Worm (Caenorhabditis elegans): ENCODE data around the gene F32D1.8.
A peak's percentile ranks its signal among the peaks of the same experiment; 100 is the strongest.

The F32D1.8 gene

DNA sequence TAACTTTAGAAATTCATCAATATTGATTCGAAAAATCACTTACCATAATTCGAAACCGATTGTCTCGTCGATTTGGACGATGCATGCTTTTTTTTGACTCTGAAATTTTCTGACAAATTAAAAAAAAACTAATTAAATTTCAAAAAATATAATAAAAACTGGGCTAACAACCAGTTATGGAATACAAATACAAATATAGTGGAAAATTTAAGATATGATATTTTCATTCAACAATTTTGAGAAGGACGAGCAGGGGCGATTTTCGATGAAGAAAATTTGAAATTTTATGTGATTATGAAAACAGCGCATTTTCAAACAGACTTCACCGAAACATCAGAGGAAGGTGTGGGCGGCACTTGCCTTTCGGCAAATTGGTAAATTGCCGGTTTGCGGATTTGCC is 4.8 kb upstream of the F32D1.8 start, which contains the start of gene F13A2.1:
Gene F13A2.1 (minus strand): TSS at position 101 of the 400 bp plus-strand sequence.
- TF ChIP-seq madf-5 (GFP tag; IDR thresholded peaks at IDR 0.05) (no peak), egl-27 (tag; optimal IDR thresholded peaks at IDR 0.05) (no peak), zag-1 (tag; optimal IDR thresholded peaks at IDR 0.05) (no peak), D1046.2 (GFP tag; IDR thresholded peaks at IDR 0.05) (no peak), lim-7 (GFP tag; IDR thresholded peaks at IDR 0.05) (no peak), lir-3 (tag; optimal IDR thresholded peaks at IDR 0.05) (no peak), gei-8 (GFP tag; optimal IDR thresholded peaks at IDR 0.05) (no peak), Y48G9A.11 (GFP tag; IDR thresholded peaks at IDR 0.05) (no peak), nhr-41 (GFP tag; IDR thresholded peaks at IDR 0.05) (no peak), ceh-62 (tag; optimal IDR thresholded peaks at IDR 0.05) (no peak), lin-1 (GFP tag; IDR thresholded peaks at IDR 0.05) (no peak), lsy-2 (tag; optimal IDR thresholded peaks at IDR 0.05) (no peak), Y75B8A.6 (GFP tag; IDR thresholded peaks at IDR 0.05) (no peak), aly-2 (tag; optimal IDR thresholded peaks at IDR 0.05) (no peak)

DNA sequence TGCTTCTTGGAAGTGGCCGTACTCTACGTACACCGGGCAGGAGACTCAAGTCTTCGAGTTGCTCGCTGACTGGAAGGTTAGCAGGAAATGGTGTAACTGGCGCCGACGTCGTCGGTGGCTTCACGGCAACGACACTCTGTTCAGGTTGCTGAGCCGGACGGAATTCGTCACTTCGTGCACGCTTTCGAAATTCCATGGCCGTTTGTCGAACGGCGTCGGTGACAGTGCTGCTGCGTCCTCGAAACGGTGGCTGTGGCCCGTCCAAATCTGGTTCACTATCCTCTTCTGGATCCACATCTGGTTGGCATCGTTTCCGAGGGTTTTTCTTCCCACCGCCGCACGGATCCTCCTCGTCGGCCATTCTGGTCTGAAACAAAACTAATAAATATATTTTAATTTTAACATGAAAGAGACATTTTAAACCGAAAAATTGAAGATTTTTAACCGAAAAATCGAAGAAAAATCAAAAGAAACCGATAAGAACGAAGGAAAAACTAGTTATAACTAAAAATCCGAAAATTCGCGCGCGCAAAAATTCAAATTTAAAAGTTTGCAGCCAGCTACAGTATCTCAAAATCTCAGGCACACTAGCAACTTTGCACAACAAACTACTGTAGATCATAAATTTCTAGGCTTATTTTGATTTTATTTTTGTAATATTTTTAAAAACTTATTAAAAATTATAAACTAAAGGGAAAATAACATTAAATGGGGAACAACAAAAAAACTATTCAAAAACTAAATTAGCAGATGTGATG is 1.5 kb downstream of the F32D1.8 start, which contains the start of gene F32D1.7:
Gene F32D1.7 (minus strand): TSS at position 367 of the 758 bp plus-strand sequence.
- peak; percentile 22 for TF ChIP-seq aha-1 (tag)
- peak; percentile 13 for TF ChIP-seq F49E8.2 (tag; optimal IDR thresholded peaks at IDR 0.05; ENCODE audit: borderline replicate concordance)
- no peak for TF ChIP-seq hmg-1.1 (GFP tag; IDR thresholded peaks at IDR 0.05)
- TF ChIP-seq unc-130 (GFP tag; optimal IDR thresholded peaks at IDR 0.05), result peak; percentile 51
- peak; percentile 27; the same call in 1 of the 2 replicates for TF ChIP-seq Y48G9A.11 (GFP tag; IDR thresholded peaks at IDR 0.05)
- TF ChIP-seq unc-62 (GFP tag; optimal IDR thresholded peaks at IDR 0.05 in 1 of 2), result peak in 1 of 2 experiments; percentile 32
- no peak for TF ChIP-seq unc-62 (tag; optimal IDR thresholded peaks at IDR 0.05)
- no peak for TF ChIP-seq nhr-48 (tag; optimal IDR thresholded peaks at IDR 0.05)
- TF ChIP-seq zip-2 (tag; optimal IDR thresholded peaks at IDR 0.05), result no peak
- TF ChIP-seq set-16 (GFP tag; IDR thresholded peaks at IDR 0.05), result peak; percentile 53; the same call in 1 of the 2 replicates
- TF ChIP-seq lin-39 (tag; optimal IDR thresholded peaks at IDR 0.05), result no peak
- TF ChIP-seq ceh-62 (tag; optimal IDR thresholded peaks at IDR 0.05), result no peak
- peak; percentile 56 for TF ChIP-seq lin-38 (GFP tag; IDR thresholded peaks at IDR 0.05)

DNA sequence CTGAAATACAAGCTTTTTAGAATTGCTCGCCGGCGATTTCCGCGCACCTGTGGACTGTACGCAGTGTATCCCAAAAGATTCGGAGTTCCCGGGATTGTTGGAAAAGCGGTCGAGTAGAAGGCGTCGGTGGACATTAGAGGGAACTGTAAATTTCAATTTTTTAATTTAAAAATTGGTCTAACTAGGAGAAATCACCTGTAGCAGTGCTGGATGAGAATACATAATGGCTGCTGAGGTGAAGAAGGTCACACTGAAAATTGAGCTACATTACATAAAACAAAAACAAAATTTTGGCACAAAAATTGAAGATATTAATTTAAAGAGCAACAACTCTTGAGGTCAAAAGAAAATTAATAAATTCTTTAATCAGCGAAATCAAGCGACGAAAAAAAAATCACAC is 2.9 kb downstream of the F32D1.8 start, which contains the start of gene neg-1:
Gene neg-1 (minus strand): TSS at position 250 of the 400 bp plus-strand sequence.
- TF ChIP-seq unc-62 (GFP tag; optimal IDR thresholded peaks at IDR 0.05 in 1 of 2) (peak in 1 of 2 experiments; percentile 44), unc-62 (tag; optimal IDR thresholded peaks at IDR 0.05) (no peak), vab-7 (GFP tag; IDR thresholded peaks at IDR 0.05) (no peak)

DNA sequence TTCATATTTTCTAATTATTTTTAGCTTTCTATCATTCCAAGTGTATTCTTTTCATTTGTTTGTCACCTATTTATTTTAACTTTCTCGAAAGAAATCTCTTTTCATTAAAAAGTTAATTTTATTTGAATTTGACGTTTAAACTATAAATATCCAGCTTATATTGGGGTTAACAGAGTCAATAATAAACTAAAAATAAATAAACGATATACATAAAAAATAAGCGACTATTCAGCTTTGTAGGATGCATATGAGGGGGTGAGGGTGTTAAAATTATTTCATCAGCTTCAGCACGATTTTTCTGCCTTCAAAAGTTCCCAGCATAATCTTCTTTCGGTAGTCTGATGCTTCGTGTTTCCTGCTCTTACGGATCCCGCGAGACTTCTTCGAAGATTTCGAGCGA is 3.9 kb downstream of the F32D1.8 start:
- TF ChIP-seq lim-7 (GFP tag; IDR thresholded peaks at IDR 0.05) (no peak), lin-39 (tag; optimal IDR thresholded peaks at IDR 0.05) (no peak), lin-38 (GFP tag; IDR thresholded peaks at IDR 0.05) (peak; percentile 42), unc-62 (GFP tag; optimal IDR thresholded peaks at IDR 0.05 in 1 of 2) (no peak), unc-62 (tag; optimal IDR thresholded peaks at IDR 0.05) (no peak)

DNA sequence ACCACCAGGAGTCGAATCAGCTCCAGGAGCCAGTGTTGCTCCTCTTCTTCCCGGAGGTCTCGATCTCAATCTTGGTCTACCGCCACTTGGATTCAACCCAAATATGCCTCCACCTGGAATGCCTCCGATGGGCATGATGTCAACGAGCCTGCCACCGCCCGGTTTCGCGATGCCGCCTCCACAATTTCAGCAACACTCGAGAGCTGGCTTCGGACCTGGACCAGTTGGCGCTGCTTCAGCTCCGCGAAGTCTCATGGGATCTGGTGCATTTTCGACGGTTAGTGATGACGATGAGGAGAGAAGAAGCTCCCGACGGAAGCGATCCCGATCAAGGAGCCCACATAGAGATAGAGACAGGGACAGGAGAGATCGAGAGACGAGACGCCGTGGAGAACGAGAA is 4.5 kb downstream of the F32D1.8 start:
- TF ChIP-seq daf-8 (GFP tag; IDR thresholded peaks at IDR 0.05) (no peak), nhr-76 (tag; optimal IDR thresholded peaks at IDR 0.05) (no peak), set-16 (GFP tag; IDR thresholded peaks at IDR 0.05) (peak; percentile 88), saeg-2 (GFP tag; IDR thresholded peaks at IDR 0.05) (no peak), mes-2 (tag; optimal IDR thresholded peaks at IDR 0.05; ENCODE audit: poor library complexity, severe bottlenecking) (no peak)

Measured in whole organism, L4 larva.